Worm (Caenorhabditis elegans) whole organism, L2 larva: ENCODE data around the gene tmem-131.

ENCODE experiments used
- F13H6.1 ChIP-seq: sonication (generic microtip); optimal IDR thresholded peaks from 2 replicates; lab custom pipeline; 2016; ENCODE audit warnings: missing genetic modification characterization, missing compliant biosample characterization
- Y55F3AM.14 ChIP-seq: fragments of 200-800 bp; sonication (Bioruptor generic); optimal IDR thresholded peaks from 2 replicates; lab custom pipeline; 2018; ENCODE audit warnings: mild to moderate bottlenecking, missing genetic modification characterization, missing compliant biosample characterization
- ZK546.5 ChIP-seq: sonication (generic microtip); optimal IDR thresholded peaks from 2 replicates; lab custom pipeline; 2017; ENCODE audit warnings: missing biosample characterization, missing genetic modification characterization
- alr-1 ChIP-seq: fragments of 150-350 bp; optimal IDR thresholded peaks from 2 replicates; lab custom pipeline; 2014; ENCODE audit warnings: missing biosample characterization, missing genetic modification characterization
- aly-2 ChIP-seq: fragments of 150-350 bp; optimal IDR thresholded peaks from 2 replicates; lab custom pipeline; 2014; ENCODE audit warnings: missing biosample characterization, missing genetic modification characterization
- ama-1 ChIP-seq: fragments of 150-350 bp; optimal IDR thresholded peaks from 2 replicates; lab custom pipeline; 2018; ENCODE audit warnings: inconsistent platforms
- crh-2 ChIP-seq: sonication (generic microtip); optimal IDR thresholded peaks from 2 replicates; lab custom pipeline; 2017; ENCODE audit warnings: missing biosample characterization, missing genetic modification characterization
- dmd-4 ChIP-seq: sonication (generic microtip); optimal IDR thresholded peaks from 2 replicates; lab custom pipeline; 2017; ENCODE audit warnings: missing biosample characterization, missing genetic modification characterization
- egl-27 ChIP-seq: sonication (generic microtip); optimal IDR thresholded peaks from 3 replicates; lab custom pipeline; 2017; ENCODE audit warnings: missing biosample characterization, missing genetic modification reagents, missing genetic modification characterization
- elt-1 ChIP-seq: fragments of 150-350 bp; optimal IDR thresholded peaks from 2 replicates; lab custom pipeline; 2014; ENCODE audit warnings: missing biosample characterization, missing genetic modification characterization
- elt-3 ChIP-seq: sonication (generic microtip); optimal IDR thresholded peaks from 2 replicates; lab custom pipeline; 2017; ENCODE audit warnings: missing biosample characterization, missing genetic modification characterization
- gmeb-1 ChIP-seq: fragments of 150-350 bp; optimal IDR thresholded peaks from 2 replicates; lab custom pipeline; 2014; ENCODE audit warnings: missing biosample characterization, missing genetic modification characterization
- lin-13 ChIP-seq: fragments of 150-350 bp; optimal IDR thresholded peaks from 2 replicates; lab custom pipeline; 2014; ENCODE audit warnings: missing biosample characterization, missing genetic modification reagents, missing genetic modification characterization
- lin-39 ChIP-seq: fragments of 150-350 bp; optimal IDR thresholded peaks from 2 replicates; lab custom pipeline; 2014; ENCODE audit warnings: missing biosample characterization, missing genetic modification reagents, missing genetic modification characterization
- lsy-2 ChIP-seq, 2 experiments: fragments of 150-350 bp in 1 of 2; sonication (generic microtip) in 1 of 2; optimal IDR thresholded peaks; 2 replicates each; lab custom pipeline; 2014 to 2017; ENCODE audit warnings: missing biosample characterization in 2 of 2, missing genetic modification characterization in 2 of 2
- nhr-10 ChIP-seq: sonication (generic microtip); optimal IDR thresholded peaks from 2 replicates; lab custom pipeline; 2017; ENCODE audit warnings: missing biosample characterization, missing genetic modification characterization
- nhr-12 ChIP-seq: fragments of 150-350 bp; optimal IDR thresholded peaks from 2 replicates; lab custom pipeline; 2014; ENCODE audit warnings: missing biosample characterization, missing genetic modification characterization
- nhr-129 ChIP-seq: fragments of 150-350 bp; optimal IDR thresholded peaks from 2 replicates; lab custom pipeline; 2014; ENCODE audit warnings: missing biosample characterization, missing genetic modification characterization
- nhr-23 ChIP-seq: fragments of 150-350 bp; optimal IDR thresholded peaks from 2 replicates; lab custom pipeline; 2014; ENCODE audit warnings: missing biosample characterization, missing genetic modification reagents, missing genetic modification characterization
- nhr-25 ChIP-seq: fragments of 150-350 bp; sonication (generic microtip); optimal IDR thresholded peaks from 3 replicates; lab custom pipeline; 2014; ENCODE audit warnings: missing biosample characterization, missing genetic modification characterization
- nhr-6 ChIP-seq: fragments of 150-350 bp; optimal IDR thresholded peaks from 2 replicates; lab custom pipeline; 2014; ENCODE audit warnings: missing biosample characterization, missing genetic modification characterization
- peb-1 ChIP-seq: fragments of 150-350 bp; optimal IDR thresholded peaks from 2 replicates; lab custom pipeline; 2014; ENCODE audit warnings: missing biosample characterization, missing genetic modification characterization
- sem-4 ChIP-seq: fragments of 150-350 bp; optimal IDR thresholded peaks from 2 replicates; lab custom pipeline; 2014; ENCODE audit warnings: missing biosample characterization, missing genetic modification reagents, missing genetic modification characterization
- sma-3 ChIP-seq: sonication (generic microtip); optimal IDR thresholded peaks from 2 replicates; lab custom pipeline; 2016; ENCODE audit warnings: missing genetic modification reagents, missing genetic modification characterization, missing compliant biosample characterization
- sma-9 ChIP-seq, 2 experiments: fragments of 150-350 bp in 1 of 2; sonication (generic microtip) in 1 of 2; optimal IDR thresholded peaks; 2 replicates each; lab custom pipeline; 2014 to 2016; ENCODE audit warnings: missing genetic modification characterization in 2 of 2, mild to moderate bottlenecking in 1 of 2, missing biosample characterization in 1 of 2, missing compliant biosample characterization in 1 of 2, missing genetic modification reagents in 1 of 2, moderate library complexity in 1 of 2
- snpc-4 ChIP-seq: fragments of 150-350 bp; optimal IDR thresholded peaks from 2 replicates; lab custom pipeline; 2014; ENCODE audit warnings: missing biosample characterization, missing genetic modification characterization
- unc-62 ChIP-seq: fragments of 150-350 bp; optimal IDR thresholded peaks from 2 replicates; lab custom pipeline; 2014; ENCODE audit warnings: missing biosample characterization, missing genetic modification reagents, missing genetic modification characterization
- zag-1 ChIP-seq: fragments of 150-350 bp; optimal IDR thresholded peaks from 2 replicates; lab custom pipeline; 2014; ENCODE audit warnings: missing biosample characterization, missing genetic modification characterization
- ztf-1 ChIP-seq: fragments of 200-800 bp; sonication (Bioruptor generic); conservative IDR thresholded peaks from 2 replicates; pipeline ENCODE4 v1.3.6; 2022; ENCODE audit warnings: missing genetic modification characterization, missing compliant biosample characterization
- ztf-4 ChIP-seq: fragments of 150-350 bp; optimal IDR thresholded peaks from 2 replicates; lab custom pipeline; 2014; ENCODE audit warnings: missing biosample characterization, missing genetic modification characterization

The tmem-131 gene

ce11 chrIII:5002231-5002630 lies 4.3 kb upstream of the tmem-131 start, which contains the start of gene R144.10:
Gene R144.10 (minus strand): TSS chrIII:5002331.
- TF ChIP-seq nhr-12 (tag; lab: Kevin White, UChicago) = no peak

ce11 chrIII:4998956-4999425 lies 1.0 kb upstream of the tmem-131 start, which contains the start of gene smcr-8:
Gene smcr-8 (plus strand): TSS chrIII:4999375.
- TF ChIP-seq lsy-2 (tag; optimal IDR thresholded peaks at IDR 0.05; lab: Kevin White, UChicago) = peak in 1 of 2 experiments; percentile 11
- TF ChIP-seq crh-2 (tag; lab: Kevin White, UChicago) = no peak
- TF ChIP-seq sem-4 (tag; lab: Kevin White, UChicago) = no peak

ce11 chrIII:4987666-4988065 lies 10.3 kb downstream of the tmem-131 start:
- TF ChIP-seq Y55F3AM.14 (GFP tag; lab: Kevin White, UChicago) (no peak), peb-1 (tag; lab: Kevin White, UChicago) (no peak), alr-1 (tag; lab: Kevin White, UChicago) (no peak), dmd-4 (no peak), snpc-4 (tag; lab: Kevin White, UChicago) (no peak), zag-1 (tag; lab: Kevin White, UChicago) (no peak), ZK546.5 (tag; lab: Kevin White, UChicago) (no peak), nhr-12 (tag; lab: Kevin White, UChicago) (no peak)

ce11 chrIII:4986790-4987259 lies 11.1 kb downstream of the tmem-131 start, which contains the start of the genes C27F2.10 and wdr-60:
Gene C27F2.10 (minus strand): TSS chrIII:4986898.
Gene wdr-60 (plus strand): TSS chrIII:4987209.
- peak; percentile 12 for TF ChIP-seq sma-9 (GFP tag; optimal IDR thresholded peaks at IDR 0.05; lab: Kevin White, UChicago)
- no peak for TF ChIP-seq sma-9 (tag; optimal IDR thresholded peaks at IDR 0.05; lab: Kevin White, UChicago)
- peak; percentile 80 for TF ChIP-seq gmeb-1 (tag; lab: Kevin White, UChicago)
- peak in 1 of 2 experiments; percentile 55 for TF ChIP-seq lsy-2 (tag; optimal IDR thresholded peaks at IDR 0.05; lab: Kevin White, UChicago)
- TF ChIP-seq ztf-4 (tag; lab: Kevin White, UChicago) = no peak

ce11 chrIII:4984444-4985086 lies 13.4 kb downstream of the tmem-131 start, which contains the start of gene C27F2.7:
Gene C27F2.7 (minus strand): TSS chrIII:4984494.
- TF ChIP-seq aly-2 (tag; lab: Kevin White, UChicago) (no peak), nhr-25 (tag; lab: Kevin White, UChicago) (no peak), snpc-4 (tag; lab: Kevin White, UChicago) (no peak), ztf-1 (GFP tag; lab: Robert Waterston, UW) (no peak), ztf-4 (tag; lab: Kevin White, UChicago) (no peak), unc-62 (GFP tag; lab: Kevin White, UChicago) (no peak), F13H6.1 (tag; lab: Kevin White, UChicago) (no peak), nhr-23 (tag; lab: Kevin White, UChicago) (no peak), lin-13 (GFP tag; lab: Kevin White, UChicago) (no peak)

- TF ChIP-seq nhr-12 (tag; lab: Kevin White, UChicago) (no peak), nhr-10 (no peak), dmd-4 (no peak), sma-3 (no peak), ZK546.5 (tag; lab: Kevin White, UChicago) (no peak), elt-3 (tag; lab: Kevin White, UChicago) (no peak), ztf-4 (tag; lab: Kevin White, UChicago) (no peak), egl-27 (tag; lab: Kevin White, UChicago) (no peak), lsy-2 (tag; optimal IDR thresholded peaks at IDR 0.05; lab: Kevin White, UChicago) (no peak), aly-2 (tag; lab: Kevin White, UChicago) (no peak), ama-1 (lab: Kevin White, UChicago) (no peak), lin-39 (tag; lab: Kevin White, UChicago) (no peak), crh-2 (tag; lab: Kevin White, UChicago) (no peak), nhr-129 (tag; lab: Kevin White, UChicago) (no peak), elt-1 (tag; lab: Kevin White, UChicago) (no peak), nhr-6 (tag; lab: Kevin White, UChicago) (no peak)
Measured at ce11 chrIII:4983961-4984360, 14.0 kb downstream of the tmem-131 start.
